Worm (Caenorhabditis elegans) whole organism, young adult: ENCODE results near the gene rfip-2.

Experiments
- B0261.1 ChIP-seq: sonication (generic microtip); optimal IDR thresholded peaks from 2 replicates; lab custom pipeline; 2016; ENCODE audit warnings: mild to moderate bottlenecking, missing genetic modification characterization, moderate library complexity, missing compliant biosample characterization
- F22D6.2 ChIP-seq: sonication (generic microtip); optimal IDR thresholded peaks from 2 replicates; lab custom pipeline; 2016; ENCODE audit warnings: mild to moderate bottlenecking, missing genetic modification characterization, missing compliant biosample characterization
- F37B4.10 ChIP-seq: fragments of 200-800 bp; sonication (Bioruptor generic); IDR thresholded peaks from 2 replicates; pipeline ENCODE4 v1.3.6; 2022; ENCODE audit warnings: missing genetic modification characterization, missing compliant biosample characterization
- F39B2.1 ChIP-seq: fragments of 200-800 bp; sonication (Bioruptor generic); IDR thresholded peaks from 2 replicates; pipeline ENCODE4 v1.3.6; 2022; ENCODE audit warnings: missing genetic modification reagents, missing genetic modification characterization, missing compliant biosample characterization
- K12H6.12 ChIP-seq: fragments of 200-800 bp; sonication (Bioruptor generic); optimal IDR thresholded peaks from 2 replicates; lab custom pipeline; 2018; ENCODE audit warnings: mild to moderate bottlenecking, missing genetic modification characterization, missing compliant biosample characterization
- ZK185.1 ChIP-seq: sonication (generic microtip); optimal IDR thresholded peaks from 2 replicates; lab custom pipeline; 2016; ENCODE audit warnings: mild to moderate bottlenecking, missing genetic modification characterization, missing compliant biosample characterization; ENCODE audit not compliant: poor library complexity, severe bottlenecking
- ccch-3 ChIP-seq: fragments of 200-800 bp; sonication (Bioruptor generic); optimal IDR thresholded peaks from 2 replicates; lab custom pipeline; 2018; ENCODE audit warnings: mild to moderate bottlenecking, missing genetic modification characterization, missing compliant biosample characterization
- cebp-2 ChIP-seq: fragments of 200-800 bp; sonication (Bioruptor generic); IDR thresholded peaks from 2 replicates; pipeline ENCODE4 v1.3.6; 2022; ENCODE audit warnings: missing genetic modification characterization, missing compliant biosample characterization
- ceh-100 ChIP-seq: fragments of 200-800 bp; sonication (Bioruptor generic); IDR thresholded peaks from 2 replicates; pipeline ENCODE4 v1.3.6; 2022; ENCODE audit warnings: missing genetic modification reagents, missing genetic modification characterization, missing compliant biosample characterization
- ceh-40 ChIP-seq: fragments of 200-800 bp; sonication (Bioruptor generic); IDR thresholded peaks from 2 replicates; pipeline ENCODE4 v1.3.6; 2022; ENCODE audit warnings: missing genetic modification characterization, missing compliant biosample characterization
- ceh-58 ChIP-seq: fragments of 200-800 bp; sonication (Bioruptor generic); IDR thresholded peaks from 2 replicates; pipeline ENCODE4 v1.3.6; 2022; ENCODE audit warnings: missing genetic modification characterization, missing compliant biosample characterization
- dox-1 ChIP-seq: fragments of 200-800 bp; sonication (Bioruptor generic); IDR thresholded peaks from 2 replicates; pipeline ENCODE4 v1.3.6; 2022; ENCODE audit warnings: missing genetic modification reagents, missing genetic modification characterization, missing compliant biosample characterization
- dpl-1 ChIP-seq: fragments of 150-350 bp; optimal IDR thresholded peaks from 2 replicates; lab custom pipeline; 2014; ENCODE audit warnings: missing biosample characterization, missing genetic modification reagents, missing genetic modification characterization
- efl-1 ChIP-seq: fragments of 150-350 bp; optimal IDR thresholded peaks from 2 replicates; lab custom pipeline; 2014; ENCODE audit warnings: missing biosample characterization, missing genetic modification reagents, missing genetic modification characterization
- egl-44 ChIP-seq: fragments of 200-800 bp; sonication (Bioruptor generic); IDR thresholded peaks from 2 replicates; pipeline ENCODE4 v1.3.6; 2022; ENCODE audit warnings: missing genetic modification reagents, missing genetic modification characterization, missing compliant biosample characterization
- egrh-3 ChIP-seq: fragments of 200-800 bp; sonication (Bioruptor generic); IDR thresholded peaks from 2 replicates; pipeline ENCODE4 v1.3.6; 2022; ENCODE audit warnings: missing genetic modification reagents, missing genetic modification characterization, missing compliant biosample characterization
- gei-17 ChIP-seq: fragments of 200-800 bp; sonication (Bioruptor generic); optimal IDR thresholded peaks from 2 replicates; lab custom pipeline; 2018; ENCODE audit warnings: mild to moderate bottlenecking, missing genetic modification characterization, missing compliant biosample characterization
- hlh-12 ChIP-seq: sonication (generic microtip); optimal IDR thresholded peaks from 2 replicates; lab custom pipeline; 2016; ENCODE audit warnings: missing genetic modification characterization, missing compliant biosample characterization
- hmg-1.2 ChIP-seq: fragments of 200-800 bp; sonication (Bioruptor generic); IDR thresholded peaks from 2 replicates; pipeline ENCODE4 v1.3.6; 2022; ENCODE audit warnings: missing genetic modification reagents, missing genetic modification characterization, missing compliant biosample characterization
- hmg-20 ChIP-seq: fragments of 200-800 bp; sonication (Bioruptor generic); IDR thresholded peaks from 2 replicates; pipeline ENCODE4 v1.3.6; 2022; ENCODE audit warnings: missing genetic modification reagents, missing genetic modification characterization, missing compliant biosample characterization
- hrde-1 ChIP-seq: sonication (generic microtip); optimal IDR thresholded peaks from 2 replicates; lab custom pipeline; 2016; ENCODE audit warnings: missing genetic modification characterization, mild to moderate bottlenecking, missing compliant biosample characterization, moderate library complexity, missing genotype, missing genetic modification reagents, borderline replicate concordance
- lin-26 ChIP-seq: fragments of 200-800 bp; sonication (Bioruptor generic); IDR thresholded peaks from 2 replicates; pipeline ENCODE4 v1.3.6; 2022; ENCODE audit warnings: missing genetic modification reagents, missing genetic modification characterization, missing compliant biosample characterization
- madf-3 ChIP-seq: fragments of 200-800 bp; sonication (Bioruptor generic); IDR thresholded peaks from 2 replicates; pipeline ENCODE4 v1.3.6; 2022; ENCODE audit warnings: missing genetic modification reagents, missing genetic modification characterization, missing compliant biosample characterization
- nfya-1 ChIP-seq: sonication (generic microtip); optimal IDR thresholded peaks from 2 replicates; lab custom pipeline; 2017; ENCODE audit warnings: antibody characterized with exemption, missing compliant biosample characterization, missing genetic modification characterization, borderline replicate concordance; ENCODE audit not compliant: insufficient read depth
- pbrm-1 ChIP-seq: fragments of 200-800 bp; sonication (Bioruptor generic); IDR thresholded peaks from 2 replicates; pipeline ENCODE4 v1.3.6; 2022; ENCODE audit warnings: missing genetic modification reagents, missing genetic modification characterization, missing compliant biosample characterization
- rpc-1 ChIP-seq, 2 experiments: fragments of 150-350 bp in 1 of 2; sonication (generic microtip) in 1 of 2; optimal IDR thresholded peaks; 2 replicates each; lab custom pipeline; 2014 to 2018; ENCODE audit warnings: missing biosample characterization in 1 of 2, missing genetic modification characterization in 1 of 2, missing genetic modification reagents in 1 of 2, missing genotype in 1 of 2
- snpc-1.1 ChIP-seq: sonication (generic microtip); optimal IDR thresholded peaks from 2 replicates; lab custom pipeline; 2017; ENCODE audit warnings: missing genetic modification characterization, mild to moderate bottlenecking, missing compliant biosample characterization, antibody characterized with exemption, moderate library complexity, missing genotype, missing genetic modification reagents; ENCODE audit not compliant: insufficient read depth
- sptf-2 ChIP-seq: fragments of 200-800 bp; sonication (Bioruptor generic); optimal IDR thresholded peaks from 2 replicates; lab custom pipeline; 2018; ENCODE audit warnings: mild to moderate bottlenecking, missing genetic modification characterization, missing compliant biosample characterization
- tbp1 ChIP-seq: fragments of 200-800 bp; sonication (Bioruptor generic); optimal IDR thresholded peaks from 2 replicates; lab custom pipeline; 2018; ENCODE audit warnings: mild to moderate bottlenecking, missing genetic modification characterization, missing compliant biosample characterization
- zfh-2 ChIP-seq: fragments of 200-800 bp; sonication (Bioruptor generic); conservative IDR thresholded peaks from 2 replicates; pipeline ENCODE4 v1.3.6; 2022; ENCODE audit warnings: missing genetic modification reagents, missing genetic modification characterization, missing compliant biosample characterization
- ztf-22 ChIP-seq: fragments of 200-800 bp; sonication (Bioruptor generic); optimal IDR thresholded peaks from 2 replicates; lab custom pipeline; 2018; ENCODE audit warnings: mild to moderate bottlenecking, missing genetic modification characterization, moderate library complexity, missing compliant biosample characterization

Gene rfip-2

DNA sequence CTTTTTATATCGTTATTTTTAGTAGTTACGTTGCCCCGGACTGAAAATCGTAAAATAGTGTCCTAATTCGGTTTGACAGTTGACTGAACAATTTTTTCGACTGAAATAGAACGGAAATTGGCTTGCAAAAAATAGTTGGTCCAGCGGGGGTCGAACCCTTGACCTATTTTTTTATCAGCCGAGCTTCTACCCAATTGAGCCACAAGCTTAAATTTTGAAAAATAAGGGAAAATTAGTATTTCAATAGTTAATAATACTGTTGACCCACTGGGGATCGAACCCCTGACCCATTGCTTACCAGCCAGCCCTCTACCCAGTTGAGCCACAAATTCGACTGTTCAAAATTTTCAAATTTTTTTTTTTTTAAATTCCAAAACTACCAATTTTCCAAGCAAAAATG is 28.3 kb downstream of the rfip-2 start:
- TF ChIP-seq rpc-1 (optimal IDR thresholded peaks at IDR 0.05; lab: Kevin White, UChicago) (peak; percentile 30), rpc-1 (tag; optimal IDR thresholded peaks at IDR 0.05; lab: Kevin White, UChicago) (peak; percentile 67), tbp1 (GFP tag; lab: Kevin White, UChicago) (peak; percentile 76), B0261.1 (tag; lab: Kevin White, UChicago) (peak; percentile 48), efl-1 (no peak), lin-26 (GFP tag; lab: Robert Waterston, UW) (peak; percentile 15; the same call in 1 of the 2 replicates)

DNA sequence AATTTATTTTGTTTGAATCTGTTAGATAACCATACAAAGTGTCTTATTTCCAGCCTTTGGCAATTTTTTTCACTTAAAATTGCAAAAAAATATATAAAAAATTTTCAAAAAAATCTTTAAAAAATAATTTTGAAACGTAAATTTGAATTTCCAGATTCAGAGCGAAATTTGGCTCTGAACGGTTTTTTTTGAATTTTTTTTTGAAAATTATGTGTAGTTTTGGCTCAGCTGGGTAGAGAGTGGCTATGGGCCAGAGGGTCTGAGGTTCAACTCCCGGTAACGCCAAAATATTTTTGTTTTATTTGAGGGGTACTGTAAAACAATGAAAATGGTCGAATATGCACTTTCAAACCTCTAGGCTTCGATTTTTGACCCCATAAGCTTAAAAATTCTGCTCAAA is 29.9 kb downstream of the rfip-2 start:
- TF ChIP-seq gei-17 (no peak), nfya-1 (tag; lab: Kevin White, UChicago) (no peak), ccch-3 (GFP tag; lab: Kevin White, UChicago) (no peak), F39B2.1 (GFP tag; lab: Robert Waterston, UW) (no peak), ceh-100 (GFP tag; lab: Robert Waterston, UW) (no peak), B0261.1 (tag; lab: Kevin White, UChicago) (peak; percentile 32), tbp1 (GFP tag; lab: Kevin White, UChicago) (peak; percentile 72), rpc-1 (optimal IDR thresholded peaks at IDR 0.05; lab: Kevin White, UChicago) (peak; percentile 40), rpc-1 (tag; optimal IDR thresholded peaks at IDR 0.05; lab: Kevin White, UChicago) (peak; percentile 59), ceh-58 (GFP tag; lab: Robert Waterston, UW) (no peak)
- TF ChIP-seq, all 124 proteins: peak for 3

- TF ChIP-seq tbp1 (GFP tag; lab: Kevin White, UChicago) (peak; percentile 74), pbrm-1 (0 out of 2 replicates have a peak, but pooled peaks have one; percentile 28), cebp-2 (GFP tag; lab: Robert Waterston, UW) (0 out of 2 replicates have a peak, but pooled peaks have one; percentile 10), rpc-1 (optimal IDR thresholded peaks at IDR 0.05; lab: Kevin White, UChicago) (peak; percentile 4), rpc-1 (tag; optimal IDR thresholded peaks at IDR 0.05; lab: Kevin White, UChicago) (peak; percentile 58), dox-1 (GFP tag; lab: Robert Waterston, UW) (no peak)
These were observed 31.4 kb downstream of the rfip-2 start for ce11 chrII:754971-755370.

- TF ChIP-seq hrde-1 (tag; lab: Kevin White, UChicago) (no peak), snpc-1.1 (tag; lab: Kevin White, UChicago) (no peak), F37B4.10 (GFP tag; lab: Robert Waterston, UW) (no peak), ZK185.1 (tag; lab: Kevin White, UChicago) (no peak), gei-17 (no peak), rpc-1 (optimal IDR thresholded peaks at IDR 0.05; lab: Kevin White, UChicago) (no peak), rpc-1 (tag; optimal IDR thresholded peaks at IDR 0.05; lab: Kevin White, UChicago) (no peak), hmg-20 (no peak)
These were observed 32.6 kb downstream of the rfip-2 start for ce11 chrII:756161-756560.

ce11 chrII:757224-757623 is 33.6 kb downstream of the rfip-2 start:
- TF ChIP-seq hlh-12 (tag; lab: Kevin White, UChicago) = no peak
- no peak for TF ChIP-seq B0261.1 (tag; lab: Kevin White, UChicago)
- no peak for TF ChIP-seq ccch-3 (GFP tag; lab: Kevin White, UChicago)
- TF ChIP-seq ztf-22 (GFP tag; lab: Kevin White, UChicago) = no peak
- no peak for TF ChIP-seq dpl-1 (GFP tag; lab: Kevin White, UChicago)
- no peak for TF ChIP-seq ceh-40 (GFP tag; lab: Robert Waterston, UW)
- TF ChIP-seq, all 124 proteins: peak for 0

DNA sequence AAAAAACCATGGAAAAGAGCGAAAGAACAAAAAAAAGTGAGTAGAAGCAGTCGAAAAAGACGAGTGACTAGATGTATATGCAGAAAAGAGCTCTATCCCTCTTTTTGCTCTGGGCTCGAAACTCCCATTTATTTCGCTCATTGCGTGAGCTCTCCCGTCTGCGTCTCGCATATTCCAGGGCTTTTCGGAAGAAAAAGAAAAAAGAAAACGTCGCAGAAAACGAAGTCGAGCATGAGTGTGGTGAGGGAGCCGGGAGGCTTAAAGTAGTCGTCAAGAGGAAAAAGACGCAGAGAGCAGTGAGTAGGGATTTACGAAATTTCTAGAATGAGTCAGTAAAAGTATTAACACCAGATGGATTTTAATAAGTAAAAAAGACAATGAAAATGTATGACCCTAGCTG is 36.2 kb downstream of the rfip-2 start:
- TF ChIP-seq sptf-2 = no peak
- TF ChIP-seq egl-44 (GFP tag; lab: Robert Waterston, UW) = no peak
- TF ChIP-seq hmg-1.2 = peak; percentile 26; the same call in 1 of the 2 replicates
- no peak for TF ChIP-seq F37B4.10 (GFP tag; lab: Robert Waterston, UW)
- peak; percentile 51; the same call in 1 of the 2 replicates for TF ChIP-seq zfh-2 (GFP tag; lab: Robert Waterston, UW)
- no peak for TF ChIP-seq madf-3
- TF ChIP-seq tbp1 (GFP tag; lab: Kevin White, UChicago) = no peak
- TF ChIP-seq F22D6.2 (tag; lab: Kevin White, UChicago) = no peak
- peak; percentile 19 for TF ChIP-seq K12H6.12 (tag; lab: Kevin White, UChicago)
- no peak for TF ChIP-seq egrh-3 (GFP tag; lab: Robert Waterston, UW)
- TF ChIP-seq, all 124 proteins: peak for 3
